Fruit fly (Drosophila melanogaster): ENCODE results near the gene CG31542.

Gene CG31542

dm6 chr3R:5367512-5368169 lies 1.7 kb upstream of the CG31542 start (continued):
- TF ChIP-seq Ets96B (tag; optimal IDR thresholded peaks at IDR 0.05): no peak
- TF ChIP-seq CG34406 (GFP tag; optimal IDR thresholded peaks at IDR 0.05): no peak
- no peak for TF ChIP-seq Lpt (GFP tag; optimal IDR thresholded peaks at IDR 0.05)
- no peak for TF ChIP-seq fd59A (GFP tag; optimal IDR thresholded peaks at IDR 0.05)
- TF ChIP-seq CG1621 (tag; optimal IDR thresholded peaks at IDR 0.05): peak; percentile 64
- no peak for TF ChIP-seq vri (GFP tag; optimal IDR thresholded peaks at IDR 0.05)
- TF ChIP-seq pdm3 (GFP tag; optimal IDR thresholded peaks at IDR 0.05): no peak
- TF ChIP-seq CG3919 (GFP tag; optimal IDR thresholded peaks at IDR 0.05): no peak

DNA sequence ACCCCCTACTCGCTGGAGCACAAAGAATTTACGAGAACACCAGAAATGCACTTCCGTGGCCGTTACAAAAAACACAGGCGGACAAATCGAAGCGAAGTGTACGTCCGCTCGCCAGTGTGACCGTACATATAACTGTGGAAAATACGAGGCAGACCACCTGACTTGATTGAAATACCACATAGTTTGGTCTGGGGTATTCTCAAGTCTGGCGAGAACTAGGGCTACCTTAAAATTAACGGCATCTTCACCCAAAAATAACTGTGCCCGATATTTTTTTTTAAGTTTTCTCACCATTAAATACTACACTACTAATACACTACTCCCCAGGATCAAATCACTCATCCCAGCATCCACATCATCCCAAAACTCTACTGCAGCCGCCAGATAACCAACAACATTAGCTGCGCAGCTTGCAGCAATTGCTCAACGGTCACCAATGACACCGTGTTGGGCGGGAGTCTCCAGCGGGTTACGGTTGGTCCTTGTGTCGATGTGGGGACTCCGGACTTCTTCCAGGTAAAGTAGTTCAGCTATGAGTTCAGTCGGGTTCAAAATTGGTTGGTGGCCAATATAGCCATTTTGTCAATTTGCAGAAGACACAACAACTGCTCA lies 1.1 kb upstream of the CG31542 start, which contains the start of gene Cerk:
Cerk (minus strand) TSS at position 137 of the 612 bp plus-strand sequence.
- no peak for TF ChIP-seq Sox102F (GFP tag; optimal IDR thresholded peaks at IDR 0.05)
- TF ChIP-seq topi (GFP tag; optimal IDR thresholded peaks at IDR 0.05): peak; percentile 13
- TF ChIP-seq Eip78C (GFP tag): peak; percentile 26
- peak; percentile 30; the same call in 1 of the 3 replicates for TF ChIP-seq CG8119 (GFP tag; IDR thresholded peaks at IDR 0.05)
- peak; percentile 3 for TF ChIP-seq lz (GFP tag; optimal IDR thresholded peaks at IDR 0.05)
- TF ChIP-seq CG1621 (tag; optimal IDR thresholded peaks at IDR 0.05): peak; percentile 40
- no peak for TF ChIP-seq svp (GFP tag)
- TF ChIP-seq salr (GFP tag; optimal IDR thresholded peaks at IDR 0.05): peak in 1 of 2 experiments; percentile 6
- TF ChIP-seq Sox14 (GFP tag; optimal IDR thresholded peaks at IDR 0.05): peak; percentile 51
- TF ChIP-seq vri (GFP tag; optimal IDR thresholded peaks at IDR 0.05): no peak
- TF ChIP-seq Gug (GFP tag; IDR thresholded peaks at IDR 0.05): no peak
- TF ChIP-seq eg (GFP tag; IDR thresholded peaks at IDR 0.05): peak; percentile 51; the same call in 2 of the 3 replicates
- peak; percentile 36; the same call in 1 of the 2 replicates for TF ChIP-seq CG15336 (GFP tag; IDR thresholded peaks at IDR 0.05)
- no peak for TF ChIP-seq CG6808 (GFP tag; optimal IDR thresholded peaks at IDR 0.05)
- TF ChIP-seq CG3919 (GFP tag; optimal IDR thresholded peaks at IDR 0.05): peak; percentile 61
- peak in 1 of 2 experiments; percentile 10 for TF ChIP-seq ss (GFP tag; optimal IDR thresholded peaks at IDR 0.05)
- TF ChIP-seq Hr39 (GFP tag; optimal IDR thresholded peaks at IDR 0.05): peak; percentile 34
- TF ChIP-seq CG6854 (GFP tag; optimal IDR thresholded peaks at IDR 0.05): peak; percentile 17
- TF ChIP-seq CG6163 (GFP tag; IDR thresholded peaks at IDR 0.05): peak; percentile 56; the same call in 1 of the 3 replicates
- peak; percentile 23 for TF ChIP-seq CG31627 (GFP tag; optimal IDR thresholded peaks at IDR 0.05)

dm6 chr3R:5371563-5371962 lies 2.2 kb downstream of the CG31542 start, which contains the start of gene Polr2F:
Polr2F (plus strand) TSS chr3R:5371795.
- no peak for TF ChIP-seq CG7368 (GFP tag; optimal IDR thresholded peaks at IDR 0.05)
- peak; percentile 86 for TF ChIP-seq CG31627 (GFP tag; optimal IDR thresholded peaks at IDR 0.05)
- TF ChIP-seq net (GFP tag; optimal IDR thresholded peaks at IDR 0.05): no peak
- peak; percentile 65 for TF ChIP-seq acj6 (GFP tag; optimal IDR thresholded peaks at IDR 0.05)
- no peak for TF ChIP-seq Eip93F (GFP tag; optimal IDR thresholded peaks at IDR 0.05)
- peak; percentile 44; the same call in 1 of the 2 replicates for TF ChIP-seq CG11294 (GFP tag; IDR thresholded peaks at IDR 0.05)
- no peak for TF ChIP-seq OdsH (GFP tag; optimal IDR thresholded peaks at IDR 0.05)
- TF ChIP-seq CG6792 (GFP tag; optimal IDR thresholded peaks at IDR 0.05): no peak
- peak; percentile 72; the same call in 2 of the 3 replicates for TF ChIP-seq CG6163 (GFP tag; IDR thresholded peaks at IDR 0.05)
- TF ChIP-seq topi (GFP tag; optimal IDR thresholded peaks at IDR 0.05): peak; percentile 68
- TF ChIP-seq lz (GFP tag; optimal IDR thresholded peaks at IDR 0.05): peak; percentile 81
- TF ChIP-seq Hr39 (GFP tag; optimal IDR thresholded peaks at IDR 0.05): peak; percentile 83
- TF ChIP-seq CG11902 (GFP tag; optimal IDR thresholded peaks at IDR 0.05): peak; percentile 58
- TF ChIP-seq ss (GFP tag; optimal IDR thresholded peaks at IDR 0.05): no peak
- TF ChIP-seq CG8119 (GFP tag; IDR thresholded peaks at IDR 0.05): no peak
- no peak for TF ChIP-seq CG16779 (tag; optimal IDR thresholded peaks at IDR 0.05)
- peak; percentile 34; the same call in 1 of the 2 replicates for TF ChIP-seq Gug (GFP tag; IDR thresholded peaks at IDR 0.05)
- TF ChIP-seq vri (GFP tag; optimal IDR thresholded peaks at IDR 0.05): no peak
- TF ChIP-seq Met (GFP tag; optimal IDR thresholded peaks at IDR 0.05): no peak
- TF ChIP-seq salr (GFP tag; optimal IDR thresholded peaks at IDR 0.05): peak in 1 of 2 experiments; percentile 49
- no peak for TF ChIP-seq CG32006 (GFP tag; optimal IDR thresholded peaks at IDR 0.05)
- TF ChIP-seq Hr4 (GFP tag; optimal IDR thresholded peaks at IDR 0.05): no peak
- TF ChIP-seq Ets21C (GFP tag; optimal IDR thresholded peaks at IDR 0.05): peak; percentile 66
- TF ChIP-seq CG6854 (GFP tag; optimal IDR thresholded peaks at IDR 0.05): peak; percentile 17
- peak; percentile 78 for TF ChIP-seq esn (GFP tag; optimal IDR thresholded peaks at IDR 0.05)
- TF ChIP-seq fkh (GFP tag; optimal IDR thresholded peaks at IDR 0.05): no peak
- peak; percentile 83 for TF ChIP-seq cyc (GFP tag; optimal IDR thresholded peaks at IDR 0.05)
- peak; percentile 79 for TF ChIP-seq Eip78C (GFP tag)
- no peak for TF ChIP-seq CG3919 (GFP tag; optimal IDR thresholded peaks at IDR 0.05)
- TF ChIP-seq Blimp-1 (GFP tag; optimal IDR thresholded peaks at IDR 0.05): no peak
- no peak for TF ChIP-seq Eip75B (GFP tag; optimal IDR thresholded peaks at IDR 0.05)
- peak; percentile 32 for TF ChIP-seq CG1621 (tag; optimal IDR thresholded peaks at IDR 0.05)
- TF ChIP-seq Smox (GFP tag; optimal IDR thresholded peaks at IDR 0.05): no peak
- TF ChIP-seq eg (GFP tag; IDR thresholded peaks at IDR 0.05): peak; percentile 45; the same call in 1 of the 3 replicates

All from whole organism, prepupa.